Worm (Caenorhabditis elegans) whole organism, L4 larva: Measurements from ENCODE around the gene tbc-13.

ENCODE experiments used
- F37D6.2 ChIP-seq: sonication (generic microtip); optimal IDR thresholded peaks from 2 replicates; lab custom pipeline; 2016; ENCODE audit warnings: mild to moderate bottlenecking, missing genetic modification characterization, missing compliant biosample characterization
- F44E2.7 ChIP-seq: fragments of 200-800 bp; sonication (Bioruptor generic); IDR thresholded peaks from 2 replicates; pipeline ENCODE4 v2.1.2; 2022; ENCODE audit warnings: missing genetic modification characterization, missing compliant biosample characterization
- T20F7.1 ChIP-seq: fragments of 200-800 bp; sonication (Bioruptor generic); optimal IDR thresholded peaks from 2 replicates; lab custom pipeline; 2018; ENCODE audit warnings: mild to moderate bottlenecking, missing genetic modification characterization, missing compliant biosample characterization
- Y105C5A.15 ChIP-seq: fragments of 200-800 bp; sonication (Bioruptor generic); IDR thresholded peaks from 2 replicates; pipeline ENCODE4 v1.3.6; 2022; ENCODE audit warnings: missing genetic modification characterization, missing compliant biosample characterization
- ZK337.2 ChIP-seq: fragments of 200-800 bp; sonication (Bioruptor generic); IDR thresholded peaks from 2 replicates; pipeline ENCODE4 v1.3.6; 2022; ENCODE audit warnings: missing genetic modification reagents, missing genetic modification characterization, missing compliant biosample characterization
- aha-1 ChIP-seq: fragments of 150-350 bp; peaks from one replicate; lab custom pipeline; 2014; ENCODE audit warnings: missing biosample characterization, missing genetic modification characterization
- aly-2 ChIP-seq: sonication (generic microtip); optimal IDR thresholded peaks from 2 replicates; lab custom pipeline; 2018; ENCODE audit warnings: missing biosample characterization, missing genetic modification characterization
- ama-1 ChIP-seq: fragments of 150-350 bp; optimal IDR thresholded peaks from 2 replicates; lab custom pipeline; 2014; ENCODE audit warnings: inconsistent platforms, mixed read lengths
- arid-1 ChIP-seq: fragments of 200-800 bp; sonication (Bioruptor generic); conservative IDR thresholded peaks from 2 replicates; pipeline ENCODE4 v1.3.6; 2022; ENCODE audit warnings: missing genetic modification reagents, missing genetic modification characterization, missing compliant biosample characterization
- attf-4 ChIP-seq: sonication (generic microtip); optimal IDR thresholded peaks from 3 replicates; lab custom pipeline; 2017; ENCODE audit warnings: missing biosample characterization, missing genetic modification characterization
- ceh-32 ChIP-seq: sonication (generic microtip); optimal IDR thresholded peaks from 2 replicates; lab custom pipeline; 2016; ENCODE audit warnings: mild to moderate bottlenecking, missing genetic modification characterization, missing compliant biosample characterization; ENCODE audit not compliant: poor library complexity
- ctbp-1 ChIP-seq: fragments of 200-800 bp; sonication (Bioruptor generic); IDR thresholded peaks from 2 replicates; pipeline ENCODE4 v1.3.6; 2022; ENCODE audit warnings: missing genetic modification reagents, missing genetic modification characterization, missing compliant biosample characterization
- dmd-6 ChIP-seq: fragments of 200-800 bp; sonication (Bioruptor generic); IDR thresholded peaks from 2 replicates; pipeline ENCODE4 v1.3.6; 2022; ENCODE audit warnings: missing genetic modification reagents, missing genetic modification characterization, missing compliant biosample characterization
- dmd-8 ChIP-seq: fragments of 200-800 bp; sonication (Bioruptor generic); IDR thresholded peaks from 2 replicates; pipeline ENCODE4 v1.3.6; 2022; ENCODE audit warnings: missing genetic modification characterization, missing compliant biosample characterization
- dpl-1 ChIP-seq: fragments of 150-350 bp; optimal IDR thresholded peaks from 2 replicates; lab custom pipeline; 2014; ENCODE audit warnings: missing biosample characterization, missing genetic modification reagents, missing genetic modification characterization
- egl-43 ChIP-seq: fragments of 200-800 bp; sonication (Bioruptor generic); IDR thresholded peaks from 2 replicates; pipeline ENCODE4 v1.3.6; 2022; ENCODE audit warnings: missing genetic modification reagents, missing genetic modification characterization, missing compliant biosample characterization
- fos-1 ChIP-seq: fragments of 150-350 bp; optimal IDR thresholded peaks from 2 replicates; lab custom pipeline; 2014; ENCODE audit warnings: missing biosample characterization, missing genetic modification characterization
- hlh-11 ChIP-seq: fragments of 200-800 bp; sonication (Bioruptor generic); optimal IDR thresholded peaks from 2 replicates; lab custom pipeline; 2018; ENCODE audit warnings: mild to moderate bottlenecking, missing genetic modification characterization, missing compliant biosample characterization
- hmg-1.1 ChIP-seq: fragments of 200-800 bp; sonication (Bioruptor generic); IDR thresholded peaks from 2 replicates; pipeline ENCODE4 v1.3.6; 2022; ENCODE audit warnings: missing genetic modification reagents, missing genetic modification characterization, missing compliant biosample characterization
- jun-1 ChIP-seq: fragments of 150-350 bp; optimal IDR thresholded peaks from 2 replicates; lab custom pipeline; 2014; ENCODE audit warnings: missing biosample characterization, missing genetic modification reagents, missing genetic modification characterization
- lin-15B ChIP-seq: fragments of 150-350 bp; sonication (generic microtip); optimal IDR thresholded peaks from 3 replicates; lab custom pipeline; 2014; ENCODE audit warnings: missing biosample characterization, missing genetic modification characterization
- lin-29 ChIP-seq: fragments of 200-800 bp; sonication (Bioruptor generic); IDR thresholded peaks from 2 replicates; pipeline ENCODE4 v1.3.6; 2022; ENCODE audit warnings: missing genetic modification reagents, missing genetic modification characterization, missing compliant biosample characterization
- lin-38 ChIP-seq: fragments of 200-800 bp; sonication (Bioruptor generic); IDR thresholded peaks from 2 replicates; pipeline ENCODE4 v1.3.6; 2022; ENCODE audit warnings: missing genetic modification reagents, missing genetic modification characterization, missing compliant biosample characterization
- lsy-2 ChIP-seq, 2 experiments: fragments of 150-350 bp in 1 of 2; sonication (generic microtip) in 1 of 2; optimal IDR thresholded peaks; 2 replicates each; lab custom pipeline; 2014 to 2017; ENCODE audit warnings: missing biosample characterization in 2 of 2, missing genetic modification characterization in 2 of 2
- mep-1 ChIP-seq: fragments of 150-350 bp; sonication (generic microtip); optimal IDR thresholded peaks from 3 replicates; lab custom pipeline; 2014; ENCODE audit warnings: missing biosample characterization, missing genetic modification characterization
- nhr-10 ChIP-seq: fragments of 150-350 bp; optimal IDR thresholded peaks from 2 replicates; lab custom pipeline; 2014; ENCODE audit warnings: missing biosample characterization, missing genetic modification characterization
- nhr-102 ChIP-seq: sonication (generic microtip); optimal IDR thresholded peaks from 2 replicates; lab custom pipeline; 2016; ENCODE audit warnings: mild to moderate bottlenecking, missing genetic modification characterization, moderate library complexity, missing compliant biosample characterization
- nhr-11 ChIP-seq: fragments of 150-350 bp; optimal IDR thresholded peaks from 2 replicates; lab custom pipeline; 2014; ENCODE audit warnings: missing biosample characterization, missing genetic modification characterization
- nhr-237 ChIP-seq: sonication (generic microtip); optimal IDR thresholded peaks from 2 replicates; lab custom pipeline; 2017; ENCODE audit warnings: missing biosample characterization, missing genetic modification characterization
- nhr-25 ChIP-seq: sonication (generic microtip); optimal IDR thresholded peaks from 2 replicates; lab custom pipeline; 2017; ENCODE audit warnings: missing genetic modification characterization, mild to moderate bottlenecking, missing compliant biosample characterization, antibody characterized with exemption, moderate library complexity, borderline replicate concordance; ENCODE audit not compliant: insufficient read depth
- nhr-41 ChIP-seq: fragments of 200-800 bp; sonication (Bioruptor generic); IDR thresholded peaks from 2 replicates; pipeline ENCODE4 v1.3.6; 2022; ENCODE audit warnings: missing genetic modification reagents, missing genetic modification characterization, missing compliant biosample characterization
- nhr-42 ChIP-seq: fragments of 200-800 bp; sonication (Bioruptor generic); IDR thresholded peaks from 2 replicates; pipeline ENCODE4 v1.3.6; 2022; ENCODE audit warnings: missing genetic modification characterization, missing compliant biosample characterization
- nhr-6 ChIP-seq: fragments of 150-350 bp; optimal IDR thresholded peaks from 2 replicates; lab custom pipeline; 2014; ENCODE audit warnings: missing biosample characterization, missing genetic modification characterization
- nhr-76 ChIP-seq: fragments of 150-350 bp; optimal IDR thresholded peaks from 2 replicates; lab custom pipeline; 2014; ENCODE audit warnings: missing biosample characterization, missing genetic modification characterization
- rbr-2 ChIP-seq: sonication (generic microtip); optimal IDR thresholded peaks from 2 replicates; lab custom pipeline; 2016; ENCODE audit warnings: missing genotype, missing genetic modification characterization, missing compliant biosample characterization
- saeg-2 ChIP-seq: fragments of 200-800 bp; sonication (Bioruptor generic); IDR thresholded peaks from 2 replicates; pipeline ENCODE4 v1.3.6; 2022; ENCODE audit warnings: missing genetic modification reagents, missing genetic modification characterization, missing compliant biosample characterization
- snpc-4 ChIP-seq: fragments of 150-350 bp; optimal IDR thresholded peaks from 2 replicates; lab custom pipeline; 2014; ENCODE audit warnings: missing biosample characterization, missing genetic modification characterization
- tag-97 ChIP-seq: fragments of 200-800 bp; sonication (Bioruptor generic); IDR thresholded peaks from 2 replicates; pipeline ENCODE4 v1.3.6; 2022; ENCODE audit warnings: missing genetic modification characterization, missing compliant biosample characterization
- unc-130 ChIP-seq: sonication (generic microtip); optimal IDR thresholded peaks from 2 replicates; lab custom pipeline; 2016; ENCODE audit warnings: missing genetic modification reagents, missing genetic modification characterization, missing compliant biosample characterization
- unc-62 ChIP-seq, 3 experiments: fragments of 150-350 bp in 1 of 3; sonication (generic microtip); optimal IDR thresholded peaks in 2 of 3; peaks in 1 of 3; 1 replicate in 1 of 3; 2 replicates in 2 of 3; lab custom pipeline; 2014 to 2017; ENCODE audit warnings: missing biosample characterization in 3 of 3, missing genetic modification characterization in 3 of 3, missing genetic modification reagents in 3 of 3, missing genotype in 1 of 3
- zag-1 ChIP-seq: fragments of 150-350 bp; optimal IDR thresholded peaks from 2 replicates; lab custom pipeline; 2014; ENCODE audit warnings: missing biosample characterization, missing genetic modification characterization
- ztf-7 ChIP-seq: fragments of 150-350 bp; optimal IDR thresholded peaks from 2 replicates; lab custom pipeline; 2014; ENCODE audit warnings: missing biosample characterization, missing genetic modification characterization

tbc-13 gene

ce11 chrX:12511384-12512007 lies 26.6 kb downstream of the tbc-13 start (continued):
- no peak for TF ChIP-seq nhr-102 (tag; lab: Kevin White, UChicago)
- TF ChIP-seq fos-1: no peak
- no peak for TF ChIP-seq nhr-41 (GFP tag; lab: Robert Waterston, UW)
- TF ChIP-seq nhr-42 (GFP tag; lab: Robert Waterston, UW): no peak
- no peak for TF ChIP-seq dmd-8 (GFP tag; lab: Robert Waterston, UW)
- TF ChIP-seq aly-2: no peak
- TF ChIP-seq F37D6.2 (tag; lab: Kevin White, UChicago): no peak
- no peak for TF ChIP-seq lsy-2 (tag; optimal IDR thresholded peaks at IDR 0.05; lab: Kevin White, UChicago)
- TF ChIP-seq snpc-4 (tag; lab: Kevin White, UChicago): no peak
- TF ChIP-seq T20F7.1: no peak
- peak; percentile 93 for TF ChIP-seq aha-1 (tag; lab: Kevin White, UChicago)
- no peak for TF ChIP-seq rbr-2 (tag; lab: Kevin White, UChicago)
- peak; percentile 0 for TF ChIP-seq nhr-25 (tag; lab: Kevin White, UChicago)
- no peak for TF ChIP-seq nhr-10 (tag; lab: Kevin White, UChicago)
- no peak for TF ChIP-seq hmg-1.1 (GFP tag; lab: Robert Waterston, UW)
- TF ChIP-seq dmd-6: no peak
- TF ChIP-seq unc-130 (GFP tag; lab: Kevin White, UChicago): no peak
- TF ChIP-seq nhr-237 (tag; lab: Kevin White, UChicago): no peak

- TF ChIP-seq hmg-1.1 (GFP tag; lab: Robert Waterston, UW) (no peak), saeg-2 (GFP tag; lab: Robert Waterston, UW) (no peak), nhr-6 (tag; lab: Kevin White, UChicago) (no peak), aha-1 (tag; lab: Kevin White, UChicago) (peak; percentile 55)
These were observed 27.8 kb downstream of the tbc-13 start for ce11 chrX:12512472-12513137.

ce11 chrX:12513415-12513814 lies 28.6 kb downstream of the tbc-13 start:
- TF ChIP-seq ctbp-1 (0 out of 2 replicates have a peak, but pooled peaks have one; percentile 23), jun-1 (no peak), lsy-2 (tag; optimal IDR thresholded peaks at IDR 0.05; lab: Kevin White, UChicago) (peak in 1 of 2 experiments; percentile 9), aha-1 (tag; lab: Kevin White, UChicago) (peak; percentile 18)
- TF ChIP-seq, all 104 proteins: peak for 3

- TF ChIP-seq jun-1 (no peak), lin-15B (tag; lab: Kevin White, UChicago) (no peak), ceh-32 (tag; lab: Kevin White, UChicago) (no peak), unc-62 (GFP tag; optimal IDR thresholded peaks at IDR 0.05 in 1 of 2; lab: Kevin White, UChicago) (peak in 1 of 2 experiments; percentile 62), unc-62 (tag; optimal IDR thresholded peaks at IDR 0.05; lab: Kevin White, UChicago) (no peak), egl-43 (GFP tag; lab: Robert Waterston, UW) (no peak), lin-29 (GFP tag; lab: Robert Waterston, UW) (no peak), ztf-7 (tag; lab: Kevin White, UChicago) (no peak), nhr-6 (tag; lab: Kevin White, UChicago) (peak; percentile 32), F44E2.7 (GFP tag; lab: Robert Waterston, UW) (no peak), ama-1 (lab: Kevin White, UChicago) (peak; percentile 35), mep-1 (tag; lab: Kevin White, UChicago) (no peak), hlh-11 (tag; lab: Kevin White, UChicago) (peak; percentile 31), dpl-1 (GFP tag; lab: Kevin White, UChicago) (no peak), nhr-41 (GFP tag; lab: Robert Waterston, UW) (no peak), lsy-2 (tag; optimal IDR thresholded peaks at IDR 0.05; lab: Kevin White, UChicago) (peak in 1 of 2 experiments; percentile 34), ZK337.2 (GFP tag; lab: Robert Waterston, UW) (no peak), lin-38 (no peak), tag-97 (no peak), attf-4 (tag; lab: Kevin White, UChicago) (no peak), zag-1 (tag; lab: Kevin White, UChicago) (no peak), nhr-76 (tag; lab: Kevin White, UChicago) (no peak), Y105C5A.15 (no peak), arid-1 (no peak), nhr-11 (no peak)
These were observed 31.0 kb downstream of the tbc-13 start for ce11 chrX:12515596-12516481.
